Worm (Caenorhabditis elegans): ENCODE results near the gene ceh-100.
A peak's percentile ranks its signal among the peaks of the same experiment; 100 is the strongest.

DNA sequence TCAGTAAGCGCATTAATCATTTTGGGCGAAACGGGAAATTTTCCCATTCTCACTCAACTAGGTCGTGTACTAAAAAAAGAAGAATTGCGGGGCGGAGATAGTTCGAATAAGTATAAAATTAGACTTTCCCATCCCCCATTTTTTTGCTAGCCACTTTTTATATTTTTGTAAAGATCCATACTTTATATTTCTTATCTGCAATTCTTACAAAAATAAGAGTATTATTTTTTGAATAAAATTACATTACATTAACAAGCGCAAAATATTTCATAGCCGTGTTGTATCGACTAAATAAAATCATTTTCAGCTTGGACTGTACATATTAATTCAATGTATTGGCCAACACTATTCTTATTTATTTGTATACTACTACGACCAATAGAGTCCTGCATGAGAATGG, 47.9 kb downstream of the ceh-100 start, which contains the start of gene F49C5.11:
- TF ChIP-seq daf-12 (tag; optimal IDR thresholded peaks at IDR 0.05) (no peak), unc-39 (tag; optimal IDR thresholded peaks at IDR 0.05) (no peak), nhr-237 (tag; optimal IDR thresholded peaks at IDR 0.05) (no peak), spr-1 (tag; optimal IDR thresholded peaks at IDR 0.05) (no peak), ama-1 (optimal IDR thresholded peaks at IDR 0.05) (no peak), zip-11 (GFP tag; IDR thresholded peaks at IDR 0.05) (no peak), unc-62 (GFP tag; optimal IDR thresholded peaks at IDR 0.05 in 1 of 2) (peak in 1 of 2 experiments; percentile 89), unc-62 (tag; optimal IDR thresholded peaks at IDR 0.05) (no peak), zag-1 (tag; optimal IDR thresholded peaks at IDR 0.05) (no peak), aly-2 (tag; optimal IDR thresholded peaks at IDR 0.05) (no peak), attf-4 (tag; optimal IDR thresholded peaks at IDR 0.05) (no peak), unc-130 (GFP tag; optimal IDR thresholded peaks at IDR 0.05) (no peak)

Measured in whole organism, L4 larva.